Worm (Caenorhabditis elegans) whole organism, L1 larva: ENCODE measurements around the gene ztf-30.
A peak's percentile ranks its signal among the peaks of the same experiment; 100 is the strongest.

Experiments used
- F16B12.6 ChIP-seq: fragments of 150-350 bp; optimal IDR thresholded peaks from 2 replicates; lab custom pipeline; 2014; ENCODE audit warnings: missing biosample characterization, missing genetic modification characterization
- alr-1 ChIP-seq: fragments of 200-800 bp; sonication (Bioruptor generic); optimal IDR thresholded peaks from 2 replicates; lab custom pipeline; 2018; ENCODE audit warnings: borderline replicate concordance, mild to moderate bottlenecking, missing genetic modification characterization, missing compliant biosample characterization
- ama-1 ChIP-seq: fragments of 150-350 bp; optimal IDR thresholded peaks from 2 replicates; lab custom pipeline; 2014
- blmp-1 ChIP-seq: fragments of 150-350 bp; optimal IDR thresholded peaks from 2 replicates; lab custom pipeline; 2014; ENCODE audit warnings: missing biosample characterization, missing genetic modification characterization
- ceh-63 ChIP-seq: fragments of 200-800 bp; sonication (Bioruptor generic); optimal IDR thresholded peaks from 2 replicates; lab custom pipeline; 2018; ENCODE audit warnings: mild to moderate bottlenecking, missing genetic modification characterization, missing compliant biosample characterization
- ceh-90 ChIP-seq: sonication (generic microtip); optimal IDR thresholded peaks from 2 replicates; lab custom pipeline; 2016; ENCODE audit warnings: missing genetic modification characterization, missing compliant biosample characterization
- dsc-1 ChIP-seq: sonication (generic microtip); optimal IDR thresholded peaks from 2 replicates; lab custom pipeline; 2016; ENCODE audit warnings: mild to moderate bottlenecking, missing genetic modification characterization, missing compliant biosample characterization
- elt-3 ChIP-seq, 6 experiments: fragments of 150-350 bp in 1 of 6; sonication (generic microtip); optimal IDR thresholded peaks; 2 replicates each; lab custom pipeline; 2017 to 2018; ENCODE audit warnings: missing biosample characterization in 6 of 6, missing genetic modification characterization in 6 of 6, inconsistent platforms in 1 of 6
- fkh-8 ChIP-seq: sonication (generic microtip); optimal IDR thresholded peaks from 2 replicates; lab custom pipeline; 2016; ENCODE audit warnings: mild to moderate bottlenecking, missing genetic modification characterization, missing compliant biosample characterization
- isw-1 ChIP-seq: fragments of 200-800 bp; sonication (Bioruptor generic); IDR thresholded peaks from 2 replicates; pipeline ENCODE4 v1.3.6; 2022; ENCODE audit warnings: missing genetic modification characterization, missing compliant biosample characterization
- jun-1 ChIP-seq: fragments of 150-350 bp; optimal IDR thresholded peaks from 2 replicates; lab custom pipeline; 2014; ENCODE audit warnings: missing biosample characterization, missing genetic modification reagents, missing genetic modification characterization
- lin-13 ChIP-seq: fragments of 150-350 bp; optimal IDR thresholded peaks from 2 replicates; lab custom pipeline; 2014; ENCODE audit warnings: missing biosample characterization, missing genetic modification reagents, missing genetic modification characterization
- lin-14 ChIP-seq: fragments of 200-800 bp; sonication (Bioruptor generic); optimal IDR thresholded peaks from 2 replicates; lab custom pipeline; 2018; ENCODE audit warnings: mild to moderate bottlenecking, missing genetic modification characterization, moderate library complexity, missing compliant biosample characterization
- lin-15B ChIP-seq: fragments of 150-350 bp; sonication (generic microtip); optimal IDR thresholded peaks from 3 replicates; lab custom pipeline; 2014; ENCODE audit warnings: missing biosample characterization, missing genetic modification characterization
- lin-35 ChIP-seq, 2 experiments: fragments of 150-350 bp; optimal IDR thresholded peaks; 2 replicates each; lab custom pipeline; 2014; ENCODE audit warnings: missing biosample characterization in 2 of 2, missing genetic modification characterization in 2 of 2, missing genetic modification reagents in 2 of 2
- lir-3 ChIP-seq: sonication (generic microtip); optimal IDR thresholded peaks from 2 replicates; lab custom pipeline; 2016; ENCODE audit warnings: mild to moderate bottlenecking, missing genetic modification characterization, moderate library complexity, missing compliant biosample characterization; ENCODE audit not compliant: poor library complexity
- lsy-2 ChIP-seq, 2 experiments: fragments of 150-350 bp; optimal IDR thresholded peaks; 2 replicates each; lab custom pipeline; 2014; ENCODE audit warnings: missing biosample characterization in 2 of 2, missing genetic modification characterization in 2 of 2
- mab-9 ChIP-seq: fragments of 200-800 bp; sonication (Bioruptor generic); IDR thresholded peaks from 2 replicates; pipeline ENCODE4 v1.3.6; 2022; ENCODE audit warnings: missing genetic modification reagents, missing genetic modification characterization, missing compliant biosample characterization
- mdl-1 ChIP-seq, 2 experiments: fragments of 150-350 bp; optimal IDR thresholded peaks; 2 replicates each; lab custom pipeline; 2014 to 2017; ENCODE audit warnings: missing biosample characterization in 2 of 2, missing genetic modification characterization in 2 of 2, inconsistent platforms in 1 of 2
- mep-1 ChIP-seq: fragments of 150-350 bp; optimal IDR thresholded peaks from 2 replicates; lab custom pipeline; 2014; ENCODE audit warnings: missing biosample characterization, missing genetic modification characterization
- nhr-11 ChIP-seq: fragments of 150-350 bp; optimal IDR thresholded peaks from 2 replicates; lab custom pipeline; 2014; ENCODE audit warnings: missing biosample characterization, missing genetic modification characterization
- nhr-12 ChIP-seq: sonication (generic microtip); optimal IDR thresholded peaks from 2 replicates; lab custom pipeline; 2017; ENCODE audit warnings: missing biosample characterization, missing genetic modification characterization
- nhr-20 ChIP-seq: sonication (generic microtip); optimal IDR thresholded peaks from 2 replicates; lab custom pipeline; 2016; ENCODE audit warnings: mild to moderate bottlenecking, missing genetic modification characterization, missing compliant biosample characterization
- nhr-71 ChIP-seq: sonication (generic microtip); optimal IDR thresholded peaks from 2 replicates; lab custom pipeline; 2016; ENCODE audit warnings: mild to moderate bottlenecking, missing genetic modification characterization, moderate library complexity, missing compliant biosample characterization
- nhr-85 ChIP-seq: sonication (generic microtip); peaks from one replicate; lab custom pipeline; 2016; ENCODE audit warnings: missing genetic modification characterization, inconsistent platforms, missing compliant biosample characterization
- pax-3 ChIP-seq: fragments of 200-800 bp; sonication (Bioruptor generic); optimal IDR thresholded peaks from 2 replicates; lab custom pipeline; 2018; ENCODE audit warnings: mild to moderate bottlenecking, missing genetic modification characterization, moderate library complexity, missing compliant biosample characterization
- skn-1 ChIP-seq: fragments of 150-350 bp; optimal IDR thresholded peaks from 2 replicates; lab custom pipeline; 2014; ENCODE audit warnings: missing biosample characterization, missing genetic modification characterization
- snpc-4 ChIP-seq: fragments of 150-350 bp; optimal IDR thresholded peaks from 2 replicates; lab custom pipeline; 2014; ENCODE audit warnings: missing biosample characterization, missing genetic modification characterization
- swsn-7 ChIP-seq: sonication (generic microtip); optimal IDR thresholded peaks from 2 replicates; lab custom pipeline; 2016; ENCODE audit warnings: missing genetic modification characterization, missing compliant biosample characterization
- unc-130 ChIP-seq: fragments of 150-350 bp; optimal IDR thresholded peaks from 2 replicates; lab custom pipeline; 2017; ENCODE audit warnings: missing biosample characterization, missing genetic modification characterization, inconsistent platforms
- unc-62 ChIP-seq: fragments of 150-350 bp; optimal IDR thresholded peaks from 2 replicates; lab custom pipeline; 2014; ENCODE audit warnings: missing biosample characterization, missing genetic modification reagents, missing genetic modification characterization
- unc-86 ChIP-seq: sonication (generic microtip); optimal IDR thresholded peaks from 2 replicates; lab custom pipeline; 2016; ENCODE audit warnings: missing genetic modification characterization, missing compliant biosample characterization
- unc-98 ChIP-seq: fragments of 200-800 bp; sonication (Bioruptor generic); IDR thresholded peaks from 2 replicates; pipeline ENCODE4 v1.3.6; 2022; ENCODE audit warnings: missing genetic modification characterization, missing compliant biosample characterization
- zag-1 ChIP-seq: fragments of 150-350 bp; optimal IDR thresholded peaks from 2 replicates; lab custom pipeline; 2014; ENCODE audit warnings: missing biosample characterization, missing genetic modification characterization
- ztf-11 ChIP-seq, 2 experiments: sonication (generic microtip); optimal IDR thresholded peaks; 2 replicates each; lab custom pipeline; 2016 to 2017; ENCODE audit warnings: missing genetic modification characterization in 2 of 2, missing biosample characterization in 1 of 2, missing compliant biosample characterization in 1 of 2
- ztf-4 ChIP-seq: fragments of 150-350 bp; optimal IDR thresholded peaks from 2 replicates; lab custom pipeline; 2014; ENCODE audit warnings: missing biosample characterization, missing genetic modification characterization

Gene ztf-30

ce11 chrIII:8556836-8557385 is 40.8 kb downstream of the ztf-30 start, which contains the start of gene C02D5.2 (continued):
- TF ChIP-seq unc-98 (GFP tag; lab: Robert Waterston, UW) (no peak), nhr-85 (tag; lab: Kevin White, UChicago) (peak; percentile 80), fkh-8 (tag; lab: Kevin White, UChicago) (no peak)
- TF ChIP-seq, all 84 proteins: peak for 23

DNA sequence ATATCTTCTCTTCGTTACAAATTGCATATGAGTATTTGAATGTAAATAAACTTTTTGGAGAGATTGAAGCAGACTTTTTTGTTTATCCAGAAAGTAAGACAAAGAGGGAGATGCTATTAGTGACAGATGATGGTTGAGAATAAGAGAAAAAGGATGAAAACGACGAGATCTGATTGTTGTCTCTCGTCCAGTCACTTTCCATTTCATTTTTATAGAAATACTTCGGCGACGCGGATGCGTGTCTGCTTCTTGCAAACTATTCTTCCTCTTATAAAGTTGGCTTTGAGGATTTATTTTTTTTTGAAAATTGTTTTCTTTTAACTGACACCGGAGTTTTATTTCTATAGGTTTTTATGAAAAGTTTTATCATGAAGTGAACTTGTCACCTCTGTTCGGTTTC is 42.0 kb downstream of the ztf-30 start:
- no peak for TF ChIP-seq zag-1
- TF ChIP-seq blmp-1 (tag; lab: Kevin White, UChicago) = peak; percentile 94
- no peak for TF ChIP-seq mdl-1 (tag; optimal IDR thresholded peaks at IDR 0.05; lab: Kevin White, UChicago)

- TF ChIP-seq swsn-7 (no peak), isw-1 (GFP tag; lab: Robert Waterston, UW) (no peak), elt-3 (tag; optimal IDR thresholded peaks at IDR 0.05; lab: Kevin White, UChicago) (no peak), lin-15B (tag; lab: Kevin White, UChicago) (no peak)
Measured at ce11 chrIII:8554472-8554871, 43.2 kb downstream of the ztf-30 start, which contains the start of gene gsto-2. gsto-2 (plus strand) TSS chrIII:8554772.

- TF ChIP-seq mep-1 (peak; percentile 36), unc-62 (no peak), blmp-1 (tag; lab: Kevin White, UChicago) (peak; percentile 63), nhr-71 (tag; lab: Kevin White, UChicago) (peak; percentile 28), alr-1 (no peak), nhr-20 (peak; percentile 3), swsn-7 (peak; percentile 2), lsy-2 (tag; optimal IDR thresholded peaks at IDR 0.05; lab: Kevin White, UChicago) (peak; percentile 2 to 24), pax-3 (tag; lab: Kevin White, UChicago) (no peak), F16B12.6 (tag; lab: Kevin White, UChicago) (no peak), skn-1 (peak; percentile 100), lin-35 (GFP tag; optimal IDR thresholded peaks at IDR 0.05; lab: Kevin White, UChicago) (peak in 1 of 2 experiments; percentile 5), lir-3 (tag; lab: Kevin White, UChicago) (no peak), nhr-85 (tag; lab: Kevin White, UChicago) (peak; percentile 22), lin-15B (tag; lab: Kevin White, UChicago) (no peak)
Measured at ce11 chrIII:8552125-8552524, 45.5 kb downstream of the ztf-30 start, which contains the start of gene C02D5.4. C02D5.4 (plus strand) TSS chrIII:8552165.

ce11 chrIII:8551705-8552104 is 46.0 kb downstream of the ztf-30 start:
- no peak for TF ChIP-seq lin-14 (GFP tag; lab: Kevin White, UChicago)
- TF ChIP-seq dsc-1 (tag; lab: Kevin White, UChicago) = no peak
- no peak for TF ChIP-seq unc-130 (tag; lab: Kevin White, UChicago)
- TF ChIP-seq snpc-4 (tag; lab: Kevin White, UChicago) = no peak
- no peak for TF ChIP-seq fkh-8 (tag; lab: Kevin White, UChicago)
- no peak for TF ChIP-seq unc-86 (tag; lab: Kevin White, UChicago)
- TF ChIP-seq zag-1 = no peak
- TF ChIP-seq mep-1 = no peak
- no peak for TF ChIP-seq skn-1
- no peak for TF ChIP-seq nhr-11 (tag; lab: Kevin White, UChicago)
- TF ChIP-seq ceh-63 = no peak
- no peak for TF ChIP-seq blmp-1 (tag; lab: Kevin White, UChicago)
- TF ChIP-seq lin-13 = no peak
- no peak for TF ChIP-seq ztf-11 (tag; optimal IDR thresholded peaks at IDR 0.05; lab: Kevin White, UChicago)
- no peak for TF ChIP-seq mab-9 (GFP tag; lab: Robert Waterston, UW)
- no peak for TF ChIP-seq ceh-90 (tag; lab: Kevin White, UChicago)
- no peak for TF ChIP-seq jun-1 (tag; lab: Kevin White, UChicago)
- TF ChIP-seq ama-1 = no peak
- no peak for TF ChIP-seq nhr-12 (tag; lab: Kevin White, UChicago)
- TF ChIP-seq ztf-4 = no peak
